Fruit fly (Drosophila melanogaster): Measurements from ENCODE around the gene CG13311.

dm6 chr3L:8798129-8798528 is 3.8 kb downstream of the CG13311 start:
- TF ChIP-seq Hr39 (GFP tag; optimal IDR thresholded peaks at IDR 0.05): no peak
- no peak for TF ChIP-seq CG4318 (GFP tag; optimal IDR thresholded peaks at IDR 0.05)
- no peak for TF ChIP-seq vri (GFP tag; optimal IDR thresholded peaks at IDR 0.05)
- TF ChIP-seq Eip75B (GFP tag; optimal IDR thresholded peaks at IDR 0.05): no peak
- TF ChIP-seq CG9139 (GFP tag; optimal IDR thresholded peaks at IDR 0.05): no peak
- no peak for TF ChIP-seq CG6808 (GFP tag; optimal IDR thresholded peaks at IDR 0.05)
- no peak for TF ChIP-seq CG6854 (GFP tag; optimal IDR thresholded peaks at IDR 0.05)
- no peak for TF ChIP-seq acj6 (GFP tag; optimal IDR thresholded peaks at IDR 0.05)
- TF ChIP-seq CG3919 (GFP tag; optimal IDR thresholded peaks at IDR 0.05): no peak
- TF ChIP-seq eg (GFP tag; IDR thresholded peaks at IDR 0.05): no peak
- TF ChIP-seq CG8319 (GFP tag; optimal IDR thresholded peaks at IDR 0.05): no peak
- TF ChIP-seq net (GFP tag; optimal IDR thresholded peaks at IDR 0.05): no peak
- TF ChIP-seq Sox102F (GFP tag; optimal IDR thresholded peaks at IDR 0.05): no peak
- TF ChIP-seq Sox14 (GFP tag; optimal IDR thresholded peaks at IDR 0.05): no peak
